In genomic region chr3L:12468016-12468415, dm6 we compare ENCODE assay signal across 7 fruit fly cellular contexts.
TF ChIP-seq lines count a peak whose summit lies in the region.

eyg (minus strand) TSS chr3L:12468021.

- TF ChIP-seq CTCF in S2 (optimal IDR thresholded peaks at IDR 0.05; lab: Kevin White, UChicago) = peak; percentile 15 to 43
- no peak for TF ChIP-seq CTCF in whole organism, embryonic (GFP tag; optimal IDR thresholded peaks at IDR 0.05; lab: Kevin White, UChicago)

TF ChIP-seq in whole organism, 6 proteins besides CTCF, POLR2A, EP300 and RAD21:
- no peak for TF ChIP-seq EcR (GFP tag; optimal IDR thresholded peaks at IDR 0.05; lab: Kevin White, UChicago)
- peak; percentile 34 for TF ChIP-seq Dll (optimal IDR thresholded peaks at IDR 0.05; lab: Kevin White, UChicago)
- TF ChIP-seq CG8478 (optimal IDR thresholded peaks at IDR 0.05; lab: Kevin White, UChicago) = peak; percentile 94

TF ChIP-seq in whole organism, adult, 20 proteins besides CTCF, POLR2A, EP300 and RAD21:
- no peak for TF ChIP-seq cnc (optimal IDR thresholded peaks at IDR 0.05; lab: Kevin White, UChicago)
- no peak for TF ChIP-seq CG12768 (GFP tag; optimal IDR thresholded peaks at IDR 0.05; lab: Kevin White, UChicago)
- TF ChIP-seq bab1 (GFP tag; optimal IDR thresholded peaks at IDR 0.05; lab: Kevin White, UChicago) = no peak
- no peak for TF ChIP-seq CG7045 (GFP tag; optimal IDR thresholded peaks at IDR 0.05; lab: Kevin White, UChicago)
- no peak for TF ChIP-seq CG5204 (GFP tag; optimal IDR thresholded peaks at IDR 0.05; lab: Kevin White, UChicago)
- no peak for TF ChIP-seq cic (GFP tag; optimal IDR thresholded peaks at IDR 0.05; lab: Kevin White, UChicago)
- no peak for TF ChIP-seq CG14711 (tag; optimal IDR thresholded peaks at IDR 0.05; lab: Kevin White, UChicago)
- peak; percentile 84 for TF ChIP-seq toe (GFP tag; optimal IDR thresholded peaks at IDR 0.05; lab: Kevin White, UChicago)
- TF ChIP-seq CG11617 (GFP tag; optimal IDR thresholded peaks at IDR 0.05; lab: Kevin White, UChicago) = no peak
- peak; percentile 79 for TF ChIP-seq pad (GFP tag; optimal IDR thresholded peaks at IDR 0.05; lab: Kevin White, UChicago)
- peak; percentile 72 for TF ChIP-seq tj (GFP tag; optimal IDR thresholded peaks at IDR 0.05; lab: Kevin White, UChicago)
- TF ChIP-seq Mnt (GFP tag; optimal IDR thresholded peaks at IDR 0.05; lab: Kevin White, UChicago) = peak; percentile 2
- TF ChIP-seq CG33017 (tag; optimal IDR thresholded peaks at IDR 0.05; lab: Kevin White, UChicago) = no peak
- TF ChIP-seq ovo (GFP tag; optimal IDR thresholded peaks at IDR 0.05; lab: Kevin White, UChicago) = peak; percentile 52
- no peak for TF ChIP-seq CG7101 (tag; optimal IDR thresholded peaks at IDR 0.05; lab: Kevin White, UChicago)
TF ChIP-seq in whole organism, adult: peak in this region for 5.

TF ChIP-seq in whole organism, embryonic, 481 proteins besides CTCF, POLR2A, EP300 and RAD21 (continues in another document):
- TF ChIP-seq gfzf (GFP tag; optimal IDR thresholded peaks at IDR 0.05; lab: Kevin White, UChicago) = no peak
- no peak for TF ChIP-seq Rx (GFP tag; IDR thresholded peaks at IDR 0.05; lab: Robert Waterston, UW)
- TF ChIP-seq CG9609 (GFP tag; optimal IDR thresholded peaks at IDR 0.05; lab: Kevin White, UChicago) = no peak
- TF ChIP-seq Antp (GFP tag; optimal IDR thresholded peaks at IDR 0.05; lab: Kevin White, UChicago) = no peak
- no peak for TF ChIP-seq CG2875 (GFP tag; optimal IDR thresholded peaks at IDR 0.05; lab: Kevin White, UChicago)
- TF ChIP-seq CG11247 (GFP tag; IDR thresholded peaks at IDR 0.05; lab: Robert Waterston, UW) = no peak
- no peak for TF ChIP-seq Doc2 (GFP tag; IDR thresholded peaks at IDR 0.05; lab: Robert Waterston, UW)
- TF ChIP-seq bsh (GFP tag; optimal IDR thresholded peaks at IDR 0.05; lab: Kevin White, UChicago) = peak in 1 of 2 experiments; percentile 55
- peak in 1 of 2 experiments; percentile 36 for TF ChIP-seq tll (GFP tag; optimal IDR thresholded peaks at IDR 0.05; lab: Kevin White, UChicago)
- no peak for TF ChIP-seq CG3281 (GFP tag; optimal IDR thresholded peaks at IDR 0.05; lab: Kevin White, UChicago)
- TF ChIP-seq CG34422 (GFP tag; IDR thresholded peaks at IDR 0.05; lab: Robert Waterston, UW) = no peak; the same call in 2 of the 3 replicates
- TF ChIP-seq wor (GFP tag; IDR thresholded peaks at IDR 0.05; lab: Robert Waterston, UW) = no peak
- TF ChIP-seq CG2120 (GFP tag; optimal IDR thresholded peaks at IDR 0.05; lab: Kevin White, UChicago) = peak; percentile 10
- no peak for TF ChIP-seq ase (GFP tag; IDR thresholded peaks at IDR 0.05; lab: Robert Waterston, UW)
- TF ChIP-seq Ravus (GFP tag; IDR thresholded peaks at IDR 0.05; lab: Robert Waterston, UW) = no peak
- TF ChIP-seq z (GFP tag; IDR thresholded peaks at IDR 0.05; lab: Robert Waterston, UW) = peak; percentile 100
- no peak for TF ChIP-seq sim (GFP tag; IDR thresholded peaks at IDR 0.05; lab: Robert Waterston, UW)
- peak; percentile 9 for TF ChIP-seq twi (tag; optimal IDR thresholded peaks at IDR 0.05; lab: Kevin White, UChicago)
- TF ChIP-seq bab2 (GFP tag; optimal IDR thresholded peaks at IDR 0.05; lab: Kevin White, UChicago) = no peak

TF ChIP-seq in whole organism, prepupa, 60 proteins besides CTCF, POLR2A, EP300 and RAD21 (continues in another document):
- no peak for TF ChIP-seq CG8319 (GFP tag; optimal IDR thresholded peaks at IDR 0.05; lab: Kevin White, UChicago)
- TF ChIP-seq net (GFP tag; optimal IDR thresholded peaks at IDR 0.05; lab: Kevin White, UChicago) = no peak
- TF ChIP-seq CG11294 (GFP tag; IDR thresholded peaks at IDR 0.05; lab: Robert Waterston, UW) = no peak
- TF ChIP-seq CG15336 (GFP tag; IDR thresholded peaks at IDR 0.05; lab: Robert Waterston, UW) = no peak; the same call in 1 of the 2 replicates
- TF ChIP-seq fd59A (GFP tag; optimal IDR thresholded peaks at IDR 0.05; lab: Kevin White, UChicago) = no peak
- TF ChIP-seq Sox15 (GFP tag; optimal IDR thresholded peaks at IDR 0.05; lab: Kevin White, UChicago) = no peak
- no peak for TF ChIP-seq Lpt (GFP tag; optimal IDR thresholded peaks at IDR 0.05; lab: Kevin White, UChicago)
- no peak; the same call in 1 of the 3 replicates for TF ChIP-seq eg (GFP tag; IDR thresholded peaks at IDR 0.05; lab: Robert Waterston, UW)
- no peak for TF ChIP-seq CG6276 (GFP tag; optimal IDR thresholded peaks at IDR 0.05; lab: Kevin White, UChicago)
- no peak for TF ChIP-seq Sox14 (GFP tag; optimal IDR thresholded peaks at IDR 0.05; lab: Kevin White, UChicago)
- TF ChIP-seq achi (GFP tag; optimal IDR thresholded peaks at IDR 0.05; lab: Kevin White, UChicago) = no peak
- peak; percentile 12 for TF ChIP-seq CG8632 (GFP tag; optimal IDR thresholded peaks at IDR 0.05; lab: Kevin White, UChicago)
- TF ChIP-seq salr (GFP tag; optimal IDR thresholded peaks at IDR 0.05; lab: Kevin White, UChicago) = peak in 1 of 2 experiments; percentile 38
- TF ChIP-seq CG10631 (GFP tag; optimal IDR thresholded peaks at IDR 0.05; lab: Kevin White, UChicago) = no peak
- peak; percentile 22 for TF ChIP-seq esn (GFP tag; optimal IDR thresholded peaks at IDR 0.05; lab: Kevin White, UChicago)
- peak; percentile 37 for TF ChIP-seq Eip78C (GFP tag; lab: Kevin White, UChicago)
- TF ChIP-seq pdm3 (GFP tag; optimal IDR thresholded peaks at IDR 0.05; lab: Kevin White, UChicago) = no peak
- no peak for TF ChIP-seq CG16779 (tag; optimal IDR thresholded peaks at IDR 0.05; lab: Kevin White, UChicago)
- TF ChIP-seq Hr39 (GFP tag; optimal IDR thresholded peaks at IDR 0.05; lab: Kevin White, UChicago) = no peak
- TF ChIP-seq CG3919 (GFP tag; optimal IDR thresholded peaks at IDR 0.05; lab: Kevin White, UChicago) = no peak

TF ChIP-seq in whole organism, pupa, 21 proteins besides CTCF, POLR2A, EP300 and RAD21:
- TF ChIP-seq EcR (GFP tag; optimal IDR thresholded peaks at IDR 0.05; lab: Kevin White, UChicago) (peak; percentile 19), D1 (tag; optimal IDR thresholded peaks at IDR 0.05; lab: Kevin White, UChicago) (peak; percentile 2), CG14655 (GFP tag; optimal IDR thresholded peaks at IDR 0.05; lab: Kevin White, UChicago) (no peak), CG32121 (GFP tag; IDR thresholded peaks at IDR 0.05; lab: Robert Waterston, UW) (no peak), CG17806 (tag; optimal IDR thresholded peaks at IDR 0.05; lab: Kevin White, UChicago) (no peak), Pif1B (GFP tag; optimal IDR thresholded peaks at IDR 0.05; lab: Kevin White, UChicago) (no peak), CG34367 (tag; optimal IDR thresholded peaks at IDR 0.05; lab: Kevin White, UChicago) (no peak), CG4496 (GFP tag; IDR thresholded peaks at IDR 0.05; lab: Robert Waterston, UW) (no peak), Snoo (tag; optimal IDR thresholded peaks at IDR 0.05; lab: Kevin White, UChicago) (peak; percentile 25), fd96Ca (GFP tag; IDR thresholded peaks at IDR 0.05; lab: Robert Waterston, UW) (peak; percentile 75; the same call in 2 of the 3 replicates), CG8159 (tag; optimal IDR thresholded peaks at IDR 0.05; lab: Kevin White, UChicago) (no peak), rn (GFP tag; IDR thresholded peaks at IDR 0.05; lab: Robert Waterston, UW) (no peak), CG8301 (tag; optimal IDR thresholded peaks at IDR 0.05; lab: Kevin White, UChicago) (no peak), CG9948 (tag; optimal IDR thresholded peaks at IDR 0.05; lab: Kevin White, UChicago) (no peak), CG13204 (GFP tag; optimal IDR thresholded peaks at IDR 0.05; lab: Kevin White, UChicago) (no peak)

TF ChIP-seq in whole organism, wandering third instar larva, 38 proteins besides CTCF, POLR2A, EP300 and RAD21:
- TF ChIP-seq psq (GFP tag; optimal IDR thresholded peaks at IDR 0.05; lab: Kevin White, UChicago) = peak; percentile 84
- peak; percentile 95 for TF ChIP-seq Vsx2 (GFP tag; optimal IDR thresholded peaks at IDR 0.05; lab: Kevin White, UChicago; ENCODE audit: partially characterized antibody)
- peak; percentile 57 for TF ChIP-seq Hr83 (GFP tag; optimal IDR thresholded peaks at IDR 0.05; lab: Kevin White, UChicago; ENCODE audit: poor library complexity, severe bottlenecking)
- no peak for TF ChIP-seq dsf (GFP tag; optimal IDR thresholded peaks at IDR 0.05; lab: Kevin White, UChicago; ENCODE audit: borderline replicate concordance)
- TF ChIP-seq h (GFP tag; optimal IDR thresholded peaks at IDR 0.05; lab: Kevin White, UChicago) = peak; percentile 46
- peak; percentile 1 for TF ChIP-seq fru (GFP tag; optimal IDR thresholded peaks at IDR 0.05; lab: Kevin White, UChicago)
- no peak for TF ChIP-seq CG32264 (GFP tag; optimal IDR thresholded peaks at IDR 0.05; lab: Kevin White, UChicago)
- peak; percentile 66 for TF ChIP-seq Dif (GFP tag; optimal IDR thresholded peaks at IDR 0.05; lab: Kevin White, UChicago; ENCODE audit: partially characterized antibody)
- TF ChIP-seq GATAd (GFP tag; optimal IDR thresholded peaks at IDR 0.05; lab: Kevin White, UChicago) = no peak
- TF ChIP-seq N (GFP tag; optimal IDR thresholded peaks at IDR 0.05; lab: Kevin White, UChicago) = no peak
- no peak for TF ChIP-seq rgr (GFP tag; optimal IDR thresholded peaks at IDR 0.05; lab: Kevin White, UChicago)
- TF ChIP-seq lola (GFP tag; optimal IDR thresholded peaks at IDR 0.05; lab: Kevin White, UChicago) = no peak
- peak; percentile 6 for TF ChIP-seq br (GFP tag; optimal IDR thresholded peaks at IDR 0.05; lab: Kevin White, UChicago)
- TF ChIP-seq dl (GFP tag; optimal IDR thresholded peaks at IDR 0.05; lab: Kevin White, UChicago; ENCODE audit: insufficient read depth in 1 of 2, partially characterized antibody in 2 of 2) = peak in 1 of 2 experiments; percentile 57
- TF ChIP-seq Rel (GFP tag; optimal IDR thresholded peaks at IDR 0.05; lab: Kevin White, UChicago) = no peak
- TF ChIP-seq Rel (tag; optimal IDR thresholded peaks at IDR 0.05; lab: Kevin White, UChicago) = peak; percentile 24
- no peak for TF ChIP-seq ey (GFP tag; optimal IDR thresholded peaks at IDR 0.05; lab: Kevin White, UChicago)
- TF ChIP-seq Jra (GFP tag; optimal IDR thresholded peaks at IDR 0.05; lab: Kevin White, UChicago) = no peak
- no peak for TF ChIP-seq jim (GFP tag; optimal IDR thresholded peaks at IDR 0.05; lab: Kevin White, UChicago)
- TF ChIP-seq brk (GFP tag; optimal IDR thresholded peaks at IDR 0.05; lab: Kevin White, UChicago) = peak; percentile 15
- no peak for TF ChIP-seq Dfd (GFP tag; optimal IDR thresholded peaks at IDR 0.05; lab: Kevin White, UChicago)
- peak; percentile 23 for TF ChIP-seq Hnf4 (GFP tag; optimal IDR thresholded peaks at IDR 0.05; lab: Kevin White, UChicago)
